Worm (Caenorhabditis elegans): ENCODE data around the gene F48G7.8.

DNA sequence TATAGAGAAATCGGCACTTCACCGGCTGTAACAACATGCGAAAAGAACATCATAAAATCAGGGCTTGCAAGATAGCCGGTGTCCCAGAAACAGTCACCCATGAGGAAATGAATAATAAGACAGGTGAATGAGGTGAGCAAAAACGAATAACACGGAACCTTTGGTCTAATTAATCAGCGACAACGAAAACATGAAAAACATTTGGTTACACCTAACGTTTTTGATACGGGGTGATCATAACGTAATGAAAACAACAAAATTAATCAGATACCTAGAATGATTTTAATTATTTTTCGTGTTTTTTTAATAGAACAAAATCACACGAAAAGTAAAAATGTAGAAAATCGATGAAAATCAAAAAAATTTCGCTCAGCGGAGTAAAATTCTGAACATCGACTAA, 28.3 kb upstream of the F48G7.8 start, which contains the start of gene srh-245:
- no peak for TF ChIP-seq odd-2 (tag; optimal IDR thresholded peaks at IDR 0.05)
- no peak for TF ChIP-seq fkh-6 (tag; optimal IDR thresholded peaks at IDR 0.05)
- no peak for TF ChIP-seq nhr-11 (tag; optimal IDR thresholded peaks at IDR 0.05)
- no peak for TF ChIP-seq ama-1 (optimal IDR thresholded peaks at IDR 0.05)
- no peak for TF ChIP-seq ceh-14 (tag; optimal IDR thresholded peaks at IDR 0.05)
- no peak for TF ChIP-seq pqm-1 (tag; optimal IDR thresholded peaks at IDR 0.05)
- no peak for TF ChIP-seq sox-2 (GFP tag; IDR thresholded peaks at IDR 0.05)
- no peak for TF ChIP-seq sdc-2 (tag; optimal IDR thresholded peaks at IDR 0.05)
- TF ChIP-seq npax-4 (tag; optimal IDR thresholded peaks at IDR 0.05) = no peak
- no peak for TF ChIP-seq unc-86 (tag; optimal IDR thresholded peaks at IDR 0.05)
